Fruit fly (Drosophila melanogaster) S2 (cell line): ENCODE measurements around the gene CG46193.
"Not testable (repeated sequence)": the region's sequence is repeated elsewhere in the genome, so short reads cannot be mapped to it uniquely, and the experiment has no call there.

Experiments used
- CG8478 ChIP-seq: fragments of >200 bp; optimal IDR thresholded peaks from 2 replicates; lab custom pipeline; 2018
- CTCF ChIP-seq, 2 experiments: fragments of >200 bp; optimal IDR thresholded peaks; 2 replicates each; lab custom pipeline; 2018

Gene CG46193

DNA sequence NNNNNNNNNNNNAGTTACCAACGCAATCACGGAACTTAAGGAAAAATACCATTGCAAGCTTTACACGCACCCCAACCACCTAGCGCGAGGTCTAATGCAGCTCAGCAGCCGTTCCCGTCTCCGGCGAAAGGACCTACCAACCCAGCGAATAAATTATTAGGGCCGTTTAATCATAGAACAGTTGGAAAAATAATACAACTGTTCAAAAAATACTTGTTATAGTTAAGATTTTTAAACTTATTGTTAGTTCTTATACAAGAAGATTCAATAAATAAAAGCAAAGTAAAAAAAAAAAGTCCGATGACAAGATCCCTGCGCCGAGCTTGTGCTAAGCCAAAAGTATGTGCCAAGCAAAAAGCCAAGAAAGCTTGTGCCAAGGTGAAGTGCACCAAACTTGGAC is at the start of gene CG46193:
Gene CG46193, plus strand, starts transcription at position 301 of the 400 bp plus-strand sequence.
- not testable (repeated sequence) for TF ChIP-seq CTCF (optimal IDR thresholded peaks at IDR 0.05; lab: Kevin White, UChicago); CG8478 (lab: Kevin White, UChicago)

DNA sequence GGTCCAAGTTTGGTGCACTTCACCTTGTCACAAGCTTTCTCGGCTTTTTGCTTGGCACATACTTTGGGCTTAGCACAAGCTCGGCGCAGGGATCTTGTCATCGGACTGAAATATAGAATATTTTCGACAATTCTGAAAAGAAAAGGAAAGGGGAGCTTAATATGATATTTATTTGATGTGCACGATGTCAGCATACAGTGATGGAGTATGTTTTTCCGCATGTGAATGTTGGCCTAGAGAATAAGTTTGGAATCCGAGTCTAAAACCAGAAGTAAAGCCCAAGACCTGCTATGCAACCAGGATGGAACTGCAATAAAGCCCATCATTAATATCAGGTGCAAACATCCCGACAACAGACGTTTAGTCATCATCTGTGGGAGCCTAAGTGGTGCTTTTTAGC is 47.2 kb upstream of the CG46193 start, which contains the start of gene CG46191:
Gene CG46191, minus strand, starts transcription at position 101 of the 400 bp plus-strand sequence.
- not testable (repeated sequence) for TF ChIP-seq CG8478 (lab: Kevin White, UChicago); CTCF (optimal IDR thresholded peaks at IDR 0.05; lab: Kevin White, UChicago)

DNA sequence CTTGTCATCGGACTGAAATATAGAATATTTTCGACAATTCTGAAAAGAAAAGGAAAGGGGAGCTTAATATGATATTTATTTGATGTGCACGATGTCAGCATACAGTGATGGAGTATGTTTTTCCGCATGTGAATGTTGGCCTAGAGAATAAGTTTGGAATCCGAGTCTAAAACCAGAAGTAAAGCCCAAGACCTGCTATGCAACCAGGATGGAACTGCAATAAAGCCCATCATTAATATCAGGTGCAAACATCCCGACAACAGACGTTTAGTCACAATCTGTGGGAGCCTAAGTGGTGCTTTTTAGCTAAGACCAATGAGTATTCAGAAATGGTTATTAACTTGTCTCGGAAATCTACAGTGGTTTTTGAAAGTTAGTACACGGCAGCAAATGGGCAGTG is 9.7 kb upstream of the CG46193 start, which contains the start of gene CG46192:
Gene CG46192, minus strand, starts transcription at position 101 of the 400 bp plus-strand sequence.
- TF ChIP-seq CG8478 (lab: Kevin White, UChicago); CTCF (optimal IDR thresholded peaks at IDR 0.05; lab: Kevin White, UChicago): not testable (repeated sequence)

DNA sequence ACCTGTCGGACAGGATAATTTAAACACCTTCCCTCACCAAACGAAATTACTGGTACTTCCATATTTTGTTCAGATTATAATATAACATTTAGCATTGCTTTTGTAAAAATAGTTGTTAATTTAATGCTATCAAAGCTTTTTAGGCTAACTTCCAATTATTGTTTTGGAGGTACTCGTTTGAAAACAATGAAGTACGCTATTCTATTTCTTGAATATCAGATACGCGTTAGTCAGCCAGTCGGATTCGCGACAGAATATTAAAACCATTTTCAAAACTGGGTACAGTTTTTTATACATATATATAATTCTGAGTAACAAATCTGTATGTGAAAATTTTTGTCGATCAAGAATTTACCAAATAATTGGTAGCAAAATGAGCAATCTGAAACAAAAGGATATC is 21.7 kb downstream of the CG46193 start, which contains the start of gene Mst77Y-4:
Gene Mst77Y-4, plus strand, starts transcription at position 301 of the 400 bp plus-strand sequence.
- not testable (repeated sequence) for TF ChIP-seq CG8478 (lab: Kevin White, UChicago); CTCF (optimal IDR thresholded peaks at IDR 0.05; lab: Kevin White, UChicago)

DNA sequence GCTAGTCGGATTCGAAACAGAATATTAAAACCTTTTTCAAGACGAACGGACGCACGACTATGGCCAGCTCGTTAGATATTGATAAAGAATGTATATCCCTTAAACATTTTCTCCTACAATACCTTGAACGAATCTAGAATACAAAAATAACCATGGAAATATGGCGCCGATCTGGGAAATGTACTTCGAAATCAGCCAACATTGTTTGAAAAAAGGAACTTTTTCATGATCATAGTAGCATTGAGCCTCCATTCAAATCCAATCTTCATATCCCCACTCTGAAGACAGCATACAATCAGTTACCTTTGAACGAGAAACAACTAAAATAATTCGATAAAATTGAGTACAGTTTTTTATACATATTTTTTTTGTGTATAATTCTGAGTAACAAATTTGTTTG is 25.9 kb downstream of the CG46193 start, which contains the start of gene CG45764:
Gene CG45764, plus strand, starts transcription at position 301 of the 400 bp plus-strand sequence.
- TF ChIP-seq CTCF (optimal IDR thresholded peaks at IDR 0.05; lab: Kevin White, UChicago); CG8478 (lab: Kevin White, UChicago): not testable (repeated sequence)
